Worm (Caenorhabditis elegans) whole organism, early embryonic: Measurements from ENCODE around the gene C16C8.25.

ENCODE experiments used
- aly-1 ChIP-seq: sonication (generic microtip); optimal IDR thresholded peaks from 2 replicates; lab custom pipeline; 2016; ENCODE audit warnings: missing genetic modification characterization, missing compliant biosample characterization
- ama-1 ChIP-seq: fragments of 150-350 bp; optimal IDR thresholded peaks from 2 replicates; lab custom pipeline; 2014
- ets-7 ChIP-seq: sonication (generic microtip); optimal IDR thresholded peaks from 2 replicates; lab custom pipeline; 2016; ENCODE audit warnings: missing genotype, missing genetic modification characterization, missing compliant biosample characterization
- flt-1 ChIP-seq: fragments of 200-800 bp; sonication (Bioruptor generic); IDR thresholded peaks from 2 replicates; pipeline ENCODE4 v1.3.6; 2022; ENCODE audit warnings: missing genetic modification characterization, missing compliant biosample characterization
- hmg-4 ChIP-seq: fragments of 200-800 bp; sonication (Bioruptor generic); optimal IDR thresholded peaks from 2 replicates; lab custom pipeline; 2018; ENCODE audit warnings: mild to moderate bottlenecking, missing genetic modification characterization, missing compliant biosample characterization
- hnd-1 ChIP-seq: sonication (generic microtip); optimal IDR thresholded peaks from 2 replicates; lab custom pipeline; 2016; ENCODE audit warnings: missing genetic modification characterization, missing compliant biosample characterization
- pes-1 ChIP-seq: fragments of 200-800 bp; sonication (Bioruptor generic); IDR thresholded peaks from 2 replicates; pipeline ENCODE4 v1.3.6; 2022; ENCODE audit warnings: missing genetic modification reagents, missing genetic modification characterization, missing compliant biosample characterization
- scrt-1 ChIP-seq: fragments of 200-800 bp; sonication (Bioruptor generic); IDR thresholded peaks from 2 replicates; pipeline ENCODE4 v1.3.6; 2022; ENCODE audit warnings: missing genetic modification characterization, missing compliant biosample characterization
- tbx-11 ChIP-seq: fragments of 200-800 bp; sonication (Bioruptor generic); IDR thresholded peaks from 2 replicates; pipeline ENCODE4 v1.3.6; 2022; ENCODE audit warnings: missing genetic modification characterization, missing compliant biosample characterization
- tra-4 ChIP-seq: sonication (generic microtip); optimal IDR thresholded peaks from 2 replicates; lab custom pipeline; 2017; ENCODE audit warnings: missing genetic modification characterization, missing compliant biosample characterization

DNA sequence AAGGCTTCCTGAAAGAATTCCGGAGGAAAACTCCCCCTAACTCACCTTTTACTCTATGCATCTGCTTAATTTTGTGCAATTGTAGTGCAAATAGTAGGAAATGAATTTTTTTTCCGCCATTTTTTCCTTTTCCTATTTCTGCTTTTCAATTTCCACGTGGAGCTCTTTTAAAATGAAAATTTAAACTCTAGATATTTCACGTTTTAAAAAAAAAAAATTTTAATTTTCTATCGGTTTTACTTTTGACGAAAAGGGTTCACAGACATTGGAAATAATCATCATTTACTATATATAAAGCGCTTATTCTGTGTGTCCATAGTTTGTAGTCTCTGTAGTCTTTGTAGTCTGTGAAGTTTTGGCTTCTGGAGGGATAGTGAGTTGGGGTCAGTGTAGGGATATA lies 32.6 kb downstream of the C16C8.25 start, which contains the start of gene Y49F6B.8:
- no peak for TF ChIP-seq tbx-11
- no peak for TF ChIP-seq tra-4 (tag; lab: Kevin White, UChicago)
- TF ChIP-seq ama-1 (lab: Kevin White, UChicago): no peak
- no peak for TF ChIP-seq scrt-1
- TF ChIP-seq hnd-1 (tag; lab: Kevin White, UChicago): no peak
- no peak for TF ChIP-seq pes-1 (GFP tag; lab: Robert Waterston, UW)
- no peak for TF ChIP-seq aly-1 (tag; lab: Kevin White, UChicago)
- no peak for TF ChIP-seq ets-7
- no peak for TF ChIP-seq flt-1
- no peak for TF ChIP-seq hmg-4
